Worm (Caenorhabditis elegans): Measurements from ENCODE around the gene H20J04.1.
A peak's percentile ranks its signal among the peaks of the same experiment; 100 is the strongest.

Gene H20J04.1

DNA sequence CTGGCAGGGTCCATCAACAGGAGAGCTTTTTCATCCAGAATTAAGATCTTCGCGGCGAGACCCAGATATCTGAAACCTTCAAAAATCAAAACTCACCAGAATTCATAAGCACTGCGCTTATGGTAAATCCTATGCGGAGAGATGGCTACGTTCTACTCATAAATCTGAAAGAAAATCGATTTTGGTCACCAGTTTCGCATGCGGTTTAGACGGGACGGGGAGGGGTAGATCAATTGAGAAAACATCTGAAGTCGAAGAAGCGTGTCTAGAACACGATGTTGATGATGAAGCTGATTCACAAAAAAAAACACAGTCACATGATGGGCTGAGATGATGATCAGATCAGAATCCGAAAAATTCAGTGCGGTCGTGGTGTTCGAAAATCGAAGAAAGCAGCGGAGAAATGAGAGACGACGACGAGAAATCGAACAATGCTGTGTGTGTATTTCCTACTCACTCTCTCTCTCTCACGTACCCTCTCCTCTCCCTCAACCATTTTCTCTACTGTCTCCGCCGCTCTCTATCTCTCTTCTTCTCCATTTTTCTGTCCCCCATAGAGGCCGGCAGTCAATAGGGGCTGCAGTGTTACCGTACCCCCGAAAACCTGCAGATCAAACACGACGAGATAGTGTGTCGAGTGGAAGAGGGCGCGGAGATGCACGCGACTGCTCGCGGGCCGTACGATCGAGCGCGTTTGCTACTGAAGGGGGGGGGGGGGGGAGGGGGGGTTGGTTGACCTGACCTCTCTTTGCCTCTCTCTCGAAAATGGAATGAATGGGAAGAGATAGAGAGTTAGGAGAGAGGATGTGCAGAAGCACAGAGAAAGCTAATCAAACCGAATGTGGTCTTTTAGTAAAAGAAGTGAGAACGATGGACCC is 21.1 kb downstream of the H20J04.1 start, which contains the start of gene ntl-2 (continued):
- peak; percentile 75 to 81 for TF ChIP-seq let-607 (tag; optimal IDR thresholded peaks at IDR 0.05)
- no peak; the same call in 1 of the 2 replicates for TF ChIP-seq hmg-20 (GFP tag; IDR thresholded peaks at IDR 0.05)
- TF ChIP-seq attf-3 (GFP tag; conservative IDR thresholded peaks at IDR 0.05): no peak
- TF ChIP-seq nfya-2 (GFP tag; IDR thresholded peaks at IDR 0.05): 0 out of 2 replicates have a peak, but pooled peaks have one; percentile 38
- TF ChIP-seq lsl-1 (GFP tag; optimal IDR thresholded peaks at IDR 0.05): peak; percentile 59
- TF ChIP-seq efl-1 (GFP tag; optimal IDR thresholded peaks at IDR 0.05): peak; percentile 29
- TF ChIP-seq Y53F4B.3 (GFP tag; IDR thresholded peaks at IDR 0.05): 0 out of 2 replicates have a peak, but pooled peaks have one; percentile 5
- peak; percentile 99 for TF ChIP-seq B0336.3 (GFP tag; IDR thresholded peaks at IDR 0.05)
- TF ChIP-seq atf-7 (tag; optimal IDR thresholded peaks at IDR 0.05): peak; percentile 94
- TF ChIP-seq Y95B8A.8 (GFP tag; IDR thresholded peaks at IDR 0.05): peak; percentile 70; the same call in 1 of the 2 replicates
- peak; percentile 85 for TF ChIP-seq akir-1 (GFP tag; optimal IDR thresholded peaks at IDR 0.05)
- peak; percentile 88 for TF ChIP-seq lin-40 (tag; optimal IDR thresholded peaks at IDR 0.05)
- peak; percentile 97 for TF ChIP-seq mcd-1 (GFP tag; IDR thresholded peaks at IDR 0.05)
- peak; percentile 80 for TF ChIP-seq gei-17 (GFP tag; optimal IDR thresholded peaks at IDR 0.05)
- no peak for TF ChIP-seq T07F8.4 (tag; optimal IDR thresholded peaks at IDR 0.05)
- TF ChIP-seq bed-2 (GFP tag; IDR thresholded peaks at IDR 0.05): 0 out of 2 replicates have a peak, but pooled peaks have one; percentile 35
- TF ChIP-seq C06A6.2 (GFP tag; conservative IDR thresholded peaks at IDR 0.05): peak; percentile 81
- TF ChIP-seq pbrm-1 (GFP tag; IDR thresholded peaks at IDR 0.05): peak; percentile 91
- peak; percentile 94 for TF ChIP-seq ekl-4 (GFP tag; IDR thresholded peaks at IDR 0.05)
- peak; percentile 43 for TF ChIP-seq F22D6.2 (tag; optimal IDR thresholded peaks at IDR 0.05)
- TF ChIP-seq mes-4 (tag; optimal IDR thresholded peaks at IDR 0.05): no peak
- TF ChIP-seq nhr-179 (tag; optimal IDR thresholded peaks at IDR 0.05): no peak
- TF ChIP-seq egl-18 (GFP tag; IDR thresholded peaks at IDR 0.05): peak; percentile 82; the same call in 1 of the 2 replicates
- peak; percentile 87 for TF ChIP-seq ZK185.1 (tag; optimal IDR thresholded peaks at IDR 0.05; ENCODE audit: poor library complexity, severe bottlenecking)
- TF ChIP-seq snpc-1.1 (tag; optimal IDR thresholded peaks at IDR 0.05; ENCODE audit: insufficient read depth): no peak
- TF ChIP-seq mxl-1 (tag; optimal IDR thresholded peaks at IDR 0.05): no peak
- no peak for TF ChIP-seq ama-1 (optimal IDR thresholded peaks at IDR 0.05)
- no peak for TF ChIP-seq ama-1 (GFP tag; optimal IDR thresholded peaks at IDR 0.05)
- peak; percentile 2 for TF ChIP-seq ztf-18 (tag; optimal IDR thresholded peaks at IDR 0.05)
- TF ChIP-seq ztf-6 (GFP tag; IDR thresholded peaks at IDR 0.05): 0 out of 2 replicates have a peak, but pooled peaks have one; percentile 34
- no peak for TF ChIP-seq ccch-3 (GFP tag; optimal IDR thresholded peaks at IDR 0.05)
- TF ChIP-seq ztf-26 (tag; optimal IDR thresholded peaks at IDR 0.05): peak; percentile 95
- TF ChIP-seq athp-1 (tag; optimal IDR thresholded peaks at IDR 0.05): peak; percentile 95
- peak; percentile 100 for TF ChIP-seq zfh-2 (GFP tag; conservative IDR thresholded peaks at IDR 0.05)
- 0 out of 2 replicates have a peak, but pooled peaks have one; percentile 40 for TF ChIP-seq cebp-2 (GFP tag; IDR thresholded peaks at IDR 0.05)
- peak; percentile 23; the same call in 1 of the 2 replicates for TF ChIP-seq madf-8 (GFP tag; conservative IDR thresholded peaks at IDR 0.05)

DNA sequence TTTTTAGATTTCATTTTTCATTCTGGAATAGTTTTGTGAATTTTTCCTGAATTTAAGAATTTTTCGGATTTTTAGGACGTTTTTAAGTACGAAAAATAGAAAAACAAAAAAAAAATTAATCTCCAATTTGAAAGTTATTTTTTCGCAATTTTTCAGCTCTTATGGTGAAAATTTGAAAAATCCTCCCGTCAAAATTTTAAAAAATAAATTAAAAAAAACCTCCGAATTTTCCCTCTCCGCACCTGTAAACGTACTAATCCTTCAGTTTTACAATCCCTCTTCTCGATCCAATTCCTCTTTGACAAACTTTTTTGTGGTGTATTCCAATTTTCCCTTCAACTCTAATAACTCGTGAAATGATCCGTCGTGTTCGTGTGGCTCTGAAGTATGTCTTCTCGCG is 22.8 kb downstream of the H20J04.1 start, which contains the start of gene B0286.1:
Gene B0286.1, plus strand, starts transcription at position 301 of the 400 bp plus-strand sequence.
- TF ChIP-seq ceh-100 (GFP tag; IDR thresholded peaks at IDR 0.05): no peak
- no peak for TF ChIP-seq aptf-2 (GFP tag; conservative IDR thresholded peaks at IDR 0.05)
- TF ChIP-seq T07F8.4 (tag; optimal IDR thresholded peaks at IDR 0.05): no peak
- no peak for TF ChIP-seq lsy-27 (tag; optimal IDR thresholded peaks at IDR 0.05; ENCODE audit: borderline replicate concordance, insufficient read depth)

Measured in whole organism, young adult.